Worm (Caenorhabditis elegans) whole organism, early embryonic: ENCODE measurements around the gene sra-10.
"Not testable (repeated sequence)": the region's sequence is repeated elsewhere in the genome, so short reads cannot be mapped to it uniquely, and the experiment has no call there.

Experiments
- B0310.2 ChIP-seq: sonication (generic microtip); optimal IDR thresholded peaks from 2 replicates; lab custom pipeline; 2016; ENCODE audit warnings: mild to moderate bottlenecking, missing genetic modification characterization, missing compliant biosample characterization
- F13C5.2 ChIP-seq: sonication (generic microtip); optimal IDR thresholded peaks from 2 replicates; lab custom pipeline; 2017; ENCODE audit warnings: mild to moderate bottlenecking, missing genetic modification characterization, inconsistent platforms, missing compliant biosample characterization
- aly-1 ChIP-seq: sonication (generic microtip); optimal IDR thresholded peaks from 2 replicates; lab custom pipeline; 2016; ENCODE audit warnings: missing genetic modification characterization, missing compliant biosample characterization
- ama-1 ChIP-seq: fragments of 150-350 bp; optimal IDR thresholded peaks from 2 replicates; lab custom pipeline; 2014
- ceh-13 ChIP-seq: fragments of 200-800 bp; sonication (Bioruptor generic); optimal IDR thresholded peaks from 2 replicates; lab custom pipeline; 2018; ENCODE audit warnings: mild to moderate bottlenecking, missing genetic modification characterization, missing compliant biosample characterization
- ceh-36 ChIP-seq: sonication (generic microtip); optimal IDR thresholded peaks from 2 replicates; lab custom pipeline; 2016; ENCODE audit warnings: missing genetic modification characterization, inconsistent platforms, missing compliant biosample characterization
- ets-7 ChIP-seq: sonication (generic microtip); optimal IDR thresholded peaks from 2 replicates; lab custom pipeline; 2016; ENCODE audit warnings: missing genotype, missing genetic modification characterization, missing compliant biosample characterization
- flt-1 ChIP-seq: fragments of 200-800 bp; sonication (Bioruptor generic); IDR thresholded peaks from 2 replicates; pipeline ENCODE4 v1.3.6; 2022; ENCODE audit warnings: missing genetic modification characterization, missing compliant biosample characterization
- hmbx-1 ChIP-seq: sonication (generic microtip); optimal IDR thresholded peaks from 2 replicates; lab custom pipeline; 2016; ENCODE audit warnings: mild to moderate bottlenecking, missing genetic modification characterization, missing compliant biosample characterization
- hmg-4 ChIP-seq: fragments of 200-800 bp; sonication (Bioruptor generic); optimal IDR thresholded peaks from 2 replicates; lab custom pipeline; 2018; ENCODE audit warnings: mild to moderate bottlenecking, missing genetic modification characterization, missing compliant biosample characterization
- hnd-1 ChIP-seq: sonication (generic microtip); optimal IDR thresholded peaks from 2 replicates; lab custom pipeline; 2016; ENCODE audit warnings: missing genetic modification characterization, missing compliant biosample characterization
- pes-1 ChIP-seq: fragments of 200-800 bp; sonication (Bioruptor generic); IDR thresholded peaks from 2 replicates; pipeline ENCODE4 v1.3.6; 2022; ENCODE audit warnings: missing genetic modification reagents, missing genetic modification characterization, missing compliant biosample characterization
- scrt-1 ChIP-seq: fragments of 200-800 bp; sonication (Bioruptor generic); IDR thresholded peaks from 2 replicates; pipeline ENCODE4 v1.3.6; 2022; ENCODE audit warnings: missing genetic modification characterization, missing compliant biosample characterization
- sea-1 ChIP-seq: fragments of 200-800 bp; sonication (Bioruptor generic); conservative IDR thresholded peaks from 2 replicates; pipeline ENCODE4 v1.3.6; 2022; ENCODE audit warnings: missing genetic modification characterization, missing compliant biosample characterization
- tbx-11 ChIP-seq: fragments of 200-800 bp; sonication (Bioruptor generic); IDR thresholded peaks from 2 replicates; pipeline ENCODE4 v1.3.6; 2022; ENCODE audit warnings: missing genetic modification characterization, missing compliant biosample characterization
- tbx-37 ChIP-seq: fragments of 200-800 bp; sonication (Bioruptor generic); conservative IDR thresholded peaks from 2 replicates; pipeline ENCODE4 v1.3.6; 2022; ENCODE audit warnings: missing genetic modification reagents, missing genetic modification characterization, missing compliant biosample characterization
- tra-4 ChIP-seq: sonication (generic microtip); optimal IDR thresholded peaks from 2 replicates; lab custom pipeline; 2017; ENCODE audit warnings: missing genetic modification characterization, missing compliant biosample characterization

Gene sra-10

DNA sequence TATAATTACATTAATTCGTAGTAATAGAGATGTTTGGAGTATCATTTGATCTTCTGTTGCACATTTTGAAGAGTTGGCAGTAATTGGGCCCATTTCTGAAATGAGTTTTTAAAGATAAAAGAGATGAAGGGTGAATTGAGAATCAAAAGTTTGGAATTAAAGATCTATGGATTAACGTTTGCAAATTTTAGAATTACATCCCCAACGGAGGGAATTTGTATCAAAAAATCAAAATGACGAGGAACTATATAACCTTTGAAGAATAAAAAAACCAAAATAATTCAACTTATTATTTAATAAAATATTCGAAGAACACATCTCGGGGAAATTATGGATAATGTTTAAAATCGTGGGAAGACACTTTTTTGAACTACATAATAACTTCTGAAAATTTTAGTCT is at the start of gene sra-10:
sra-10 (minus strand) TSS at position 101 of the 400 bp plus-strand sequence.
- TF ChIP-seq pes-1 (no peak), ceh-36 (tag; lab: Kevin White, UChicago) (no peak), flt-1 (GFP tag; lab: Robert Waterston, UW) (no peak), aly-1 (tag; lab: Kevin White, UChicago) (no peak), tbx-37 (no peak), ceh-13 (GFP tag; lab: Kevin White, UChicago) (no peak), ets-7 (tag; lab: Kevin White, UChicago) (no peak)

- TF ChIP-seq hmbx-1 (tag; lab: Kevin White, UChicago); tbx-11 (GFP tag; lab: Robert Waterston, UW); tra-4 (tag; lab: Kevin White, UChicago): not testable (repeated sequence)
Measured at ce11 chrII:10941918-10942317, 47.0 kb upstream of the sra-10 start, which contains the start of gene R03D7.15. Gene R03D7.15, plus strand, starts transcription at chrII:10942216.

ce11 chrII:10935336-10935735 is 40.4 kb upstream of the sra-10 start:
- TF ChIP-seq F13C5.2 (tag; lab: Kevin White, UChicago) (no peak), sea-1 (GFP tag; lab: Robert Waterston, UW) (no peak), ets-7 (tag; lab: Kevin White, UChicago) (no peak), hmbx-1 (tag; lab: Kevin White, UChicago) (no peak), ama-1 (lab: Kevin White, UChicago) (no peak), scrt-1 (no peak), hnd-1 (tag; lab: Kevin White, UChicago) (no peak), tra-4 (tag; lab: Kevin White, UChicago) (no peak), hmg-4 (GFP tag; lab: Kevin White, UChicago) (no peak)

DNA sequence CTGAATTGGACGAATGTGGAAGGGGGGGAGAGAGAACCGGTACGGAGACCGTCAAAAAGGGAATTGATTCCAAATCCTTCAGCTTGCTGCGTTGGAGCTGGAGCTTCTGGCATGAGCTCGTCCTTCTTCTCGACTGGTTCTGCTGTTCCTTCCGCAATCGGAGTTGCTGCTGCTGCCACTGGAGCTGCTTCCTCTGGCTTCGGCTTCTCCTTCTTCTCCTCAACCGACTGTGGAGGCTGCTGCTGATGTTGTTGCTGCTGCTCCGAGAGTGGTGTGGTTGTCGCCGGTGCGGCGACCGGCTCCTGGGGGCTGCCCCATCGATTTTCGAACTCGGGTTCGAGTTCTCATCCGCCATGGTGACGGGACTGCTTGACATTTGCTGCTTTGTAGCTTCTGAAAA is 39.9 kb upstream of the sra-10 start, which contains the start of gene R03D7.2:
R03D7.2 (minus strand) TSS at position 399 of the 400 bp plus-strand sequence.
- TF ChIP-seq ets-7 (tag; lab: Kevin White, UChicago) (no peak), tbx-37 (no peak), tbx-11 (GFP tag; lab: Robert Waterston, UW) (no peak), F13C5.2 (tag; lab: Kevin White, UChicago) (no peak), ama-1 (lab: Kevin White, UChicago) (no peak), flt-1 (GFP tag; lab: Robert Waterston, UW) (no peak)

ce11 chrII:10933948-10934722 is 39.2 kb upstream of the sra-10 start:
- TF ChIP-seq ama-1 (lab: Kevin White, UChicago), result no peak
- no peak for TF ChIP-seq tra-4 (tag; lab: Kevin White, UChicago)
- TF ChIP-seq aly-1 (tag; lab: Kevin White, UChicago), result no peak
- no peak for TF ChIP-seq flt-1 (GFP tag; lab: Robert Waterston, UW)
- TF ChIP-seq ets-7 (tag; lab: Kevin White, UChicago), result no peak
- no peak for TF ChIP-seq ceh-13 (GFP tag; lab: Kevin White, UChicago)
- no peak for TF ChIP-seq hmbx-1 (tag; lab: Kevin White, UChicago)
- TF ChIP-seq hmg-4 (GFP tag; lab: Kevin White, UChicago), result no peak
- TF ChIP-seq tbx-11 (GFP tag; lab: Robert Waterston, UW), result no peak
- no peak for TF ChIP-seq tbx-37
- TF ChIP-seq scrt-1, result no peak
- no peak for TF ChIP-seq ceh-36 (tag; lab: Kevin White, UChicago)
- no peak for TF ChIP-seq hnd-1 (tag; lab: Kevin White, UChicago)
- TF ChIP-seq pes-1, result no peak
- TF ChIP-seq F13C5.2 (tag; lab: Kevin White, UChicago), result no peak
- no peak for TF ChIP-seq B0310.2 (tag; lab: Kevin White, UChicago)
- TF ChIP-seq sea-1 (GFP tag; lab: Robert Waterston, UW), result no peak

DNA sequence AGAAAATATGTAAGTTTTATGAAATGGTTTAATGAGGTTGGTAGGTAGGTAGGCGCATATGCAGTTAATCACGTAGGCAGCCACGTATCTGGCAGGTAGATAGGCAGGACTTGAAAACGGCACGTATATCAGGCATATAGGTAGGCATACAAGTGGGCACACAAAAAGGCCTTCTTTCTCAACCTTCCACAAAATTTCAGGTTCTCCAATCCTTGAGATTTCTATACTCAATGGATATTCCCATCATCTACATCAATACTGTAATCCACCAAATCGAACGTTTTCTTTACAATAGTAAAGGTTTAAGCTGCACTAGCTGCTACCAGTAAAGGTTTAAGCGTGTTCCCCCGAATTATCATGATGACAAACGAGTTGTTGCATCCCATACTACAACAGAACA is 37.4 kb upstream of the sra-10 start:
- TF ChIP-seq tra-4 (tag; lab: Kevin White, UChicago) (no peak), ceh-36 (tag; lab: Kevin White, UChicago) (no peak), pes-1 (no peak), B0310.2 (tag; lab: Kevin White, UChicago) (no peak), ets-7 (tag; lab: Kevin White, UChicago) (no peak), tbx-37 (no peak), hmbx-1 (tag; lab: Kevin White, UChicago) (no peak), ama-1 (lab: Kevin White, UChicago) (no peak), tbx-11 (GFP tag; lab: Robert Waterston, UW) (no peak), sea-1 (GFP tag; lab: Robert Waterston, UW) (no peak), F13C5.2 (tag; lab: Kevin White, UChicago) (no peak), hnd-1 (tag; lab: Kevin White, UChicago) (no peak), flt-1 (GFP tag; lab: Robert Waterston, UW) (no peak), scrt-1 (no peak), ceh-13 (GFP tag; lab: Kevin White, UChicago) (no peak), aly-1 (tag; lab: Kevin White, UChicago) (no peak)
